Fruit fly (Drosophila melanogaster) whole organism, embryonic: ENCODE measurements around the gene Sema5c.

Experiments
- Atf-2 ChIP-seq: fragments of 200-800 bp; sonication (Bioruptor generic); optimal IDR thresholded peaks from 2 replicates; lab custom pipeline; 2016; ENCODE audit warnings: missing biosample characterization, missing genetic modification characterization
- BEAF-32 ChIP-seq: fragments of 200-800 bp; sonication (Bioruptor generic); optimal IDR thresholded peaks from 3 replicates; lab custom pipeline; 2017; ENCODE audit warnings: missing biosample characterization, missing genetic modification characterization, mild to moderate bottlenecking, moderate library complexity, missing genetic modification reagents
- Bgb ChIP-seq: fragments of 200-800 bp; sonication (Bioruptor generic); IDR thresholded peaks from 2 replicates; pipeline ENCODE4 v1.3.6; 2022; ENCODE audit warnings: missing biosample characterization, missing genetic modification characterization; ENCODE audit not compliant: partially characterized antibody
- CG10267 ChIP-seq: fragments of 200-800 bp; sonication (Bioruptor generic); optimal IDR thresholded peaks from 2 replicates; lab custom pipeline; 2018; ENCODE audit warnings: missing biosample characterization, mild to moderate bottlenecking, missing genetic modification characterization, moderate library complexity
- CG12659 ChIP-seq: fragments of 200-800 bp; sonication (Bioruptor generic); optimal IDR thresholded peaks from 3 replicates; lab custom pipeline; 2017; ENCODE audit warnings: mild to moderate bottlenecking, missing biosample characterization, missing genetic modification reagents, missing genetic modification characterization
- CG13424 ChIP-seq: fragments of 200-800 bp; sonication (Bioruptor generic); optimal IDR thresholded peaks from 2 replicates; lab custom pipeline; 2019; ENCODE audit warnings: missing biosample characterization, mild to moderate bottlenecking, missing genetic modification characterization, moderate library complexity
- CG14710 ChIP-seq: fragments of 200-800 bp; sonication (Bioruptor generic); optimal IDR thresholded peaks from 3 replicates; lab custom pipeline; 2019; ENCODE audit warnings: missing biosample characterization, mild to moderate bottlenecking, missing genetic modification characterization, moderate library complexity
- CG1603 ChIP-seq: fragments of 200-800 bp; sonication (Bioruptor generic); optimal IDR thresholded peaks from 2 replicates; lab custom pipeline; 2019; ENCODE audit warnings: missing biosample characterization, mild to moderate bottlenecking, missing genetic modification characterization, moderate library complexity
- CG16813 ChIP-seq: fragments of 200-800 bp; sonication (Bioruptor generic); IDR thresholded peaks from 3 replicates; pipeline ENCODE4 v1.3.6; 2022; ENCODE audit warnings: missing biosample characterization, missing genetic modification characterization; ENCODE audit not compliant: partially characterized antibody
- CG17359 ChIP-seq: fragments of 200-800 bp; sonication (Bioruptor generic); optimal IDR thresholded peaks from 3 replicates; lab custom pipeline; 2018; ENCODE audit warnings: missing biosample characterization, mild to moderate bottlenecking, missing genetic modification characterization, moderate library complexity
- CG17829 ChIP-seq: fragments of 200-800 bp; optimal IDR thresholded peaks from 2 replicates; lab custom pipeline; 2019; ENCODE audit warnings: missing biosample characterization, mild to moderate bottlenecking, missing genetic modification characterization, moderate library complexity
- CG2129 ChIP-seq: fragments of 200-800 bp; sonication (Bioruptor generic); IDR thresholded peaks from 2 replicates; pipeline ENCODE4 v1.3.6; 2022; ENCODE audit warnings: missing biosample characterization, missing genetic modification characterization; ENCODE audit not compliant: partially characterized antibody
- CG4854 ChIP-seq: fragments of 200-800 bp; sonication (Bioruptor generic); optimal IDR thresholded peaks from 2 replicates; lab custom pipeline; 2016; ENCODE audit warnings: missing biosample characterization, missing genetic modification characterization, inconsistent platforms
- CG6791 ChIP-seq: fragments of 200-800 bp; sonication (Bioruptor generic); IDR thresholded peaks from 3 replicates; pipeline ENCODE4 v1.3.6; 2022; ENCODE audit warnings: missing biosample characterization, missing genetic modification characterization; ENCODE audit not compliant: partially characterized antibody
- CG7357 ChIP-seq: fragments of 200-800 bp; sonication (Bioruptor generic); IDR thresholded peaks from 3 replicates; pipeline ENCODE4 v1.3.6; 2022; ENCODE audit warnings: missing biosample characterization, missing genetic modification characterization
- CG7963 ChIP-seq: fragments of 200-800 bp; sonication (Bioruptor generic); IDR thresholded peaks from 3 replicates; pipeline ENCODE4 v1.3.6; 2022; ENCODE audit warnings: missing biosample characterization, missing genetic modification characterization; ENCODE audit not compliant: partially characterized antibody
- Camta ChIP-seq: fragments of 200-800 bp; sonication (Bioruptor generic); optimal IDR thresholded peaks from 2 replicates; lab custom pipeline; 2016; ENCODE audit warnings: missing biosample characterization, missing genetic modification characterization
- CrebB ChIP-seq: fragments of 200-800 bp; sonication (Bioruptor generic); optimal IDR thresholded peaks from 3 replicates; lab custom pipeline; 2018; ENCODE audit warnings: missing biosample characterization, mild to moderate bottlenecking, missing genetic modification characterization
- Deaf1 ChIP-seq: fragments of 200-800 bp; optimal IDR thresholded peaks from 3 replicates; lab custom pipeline; 2019; ENCODE audit warnings: missing biosample characterization, mild to moderate bottlenecking, missing genetic modification characterization, moderate library complexity
- Doc3 ChIP-seq: fragments of 200-800 bp; sonication (Bioruptor generic); IDR thresholded peaks from 3 replicates; pipeline ENCODE4 v1.3.6; 2022; ENCODE audit warnings: missing biosample characterization, missing genetic modification characterization; ENCODE audit not compliant: partially characterized antibody
- Dp ChIP-seq: fragments of 200-800 bp; sonication (Bioruptor generic); optimal IDR thresholded peaks from 2 replicates; lab custom pipeline; 2018; ENCODE audit warnings: missing biosample characterization, mild to moderate bottlenecking, missing genetic modification characterization, moderate library complexity
- Dref ChIP-seq: fragments of 200-800 bp; sonication (Bioruptor generic); IDR thresholded peaks from 2 replicates; pipeline ENCODE4 v1.3.6; 2022; ENCODE audit warnings: missing biosample characterization, missing genetic modification characterization
- Ets97D ChIP-seq: fragments of 200-800 bp; sonication (Bioruptor generic); optimal IDR thresholded peaks from 3 replicates; lab custom pipeline; 2016; ENCODE audit warnings: missing biosample characterization, missing genetic modification characterization
- HLH4C ChIP-seq: fragments of 200-800 bp; sonication (Bioruptor generic); IDR thresholded peaks from 3 replicates; pipeline ENCODE4 v1.3.6; 2022; ENCODE audit warnings: missing biosample characterization, missing genetic modification characterization; ENCODE audit not compliant: partially characterized antibody
- HmgZ ChIP-seq: fragments of 200-800 bp; sonication (Bioruptor generic); optimal IDR thresholded peaks from 2 replicates; lab custom pipeline; 2018; ENCODE audit warnings: missing biosample characterization, mild to moderate bottlenecking, missing genetic modification characterization
- MBD-R2 ChIP-seq: fragments of 200-800 bp; sonication (Bioruptor generic); IDR thresholded peaks from 2 replicates; pipeline ENCODE4 v1.3.6; 2022; ENCODE audit warnings: missing biosample characterization, missing genetic modification characterization
- MESR4 ChIP-seq: fragments of 200-800 bp; sonication (Bioruptor generic); optimal IDR thresholded peaks from 2 replicates; lab custom pipeline; 2018; ENCODE audit warnings: missing biosample characterization, mild to moderate bottlenecking, missing genetic modification characterization, moderate library complexity
- Med ChIP-seq: fragments of 200-800 bp; sonication (Bioruptor generic); peaks from one replicate; lab custom pipeline; 2016; ENCODE audit warnings: missing biosample characterization, missing genetic modification characterization, mild to moderate bottlenecking, inconsistent platforms, moderate library complexity
- Opbp ChIP-seq: fragments of 200-800 bp; sonication (Bioruptor generic); IDR thresholded peaks from 3 replicates; pipeline ENCODE4 v1.3.6; 2022; ENCODE audit warnings: missing biosample characterization, missing genetic modification characterization; ENCODE audit not compliant: partially characterized antibody
- Scr ChIP-seq: fragments of 200-800 bp; sonication (Bioruptor generic); IDR thresholded peaks from 2 replicates; pipeline ENCODE4 v1.3.6; 2022; ENCODE audit warnings: missing biosample characterization, missing genetic modification characterization; ENCODE audit not compliant: partially characterized antibody
- Sry-δ ChIP-seq: fragments of 200-800 bp; sonication (Bioruptor generic); optimal IDR thresholded peaks from 2 replicates; lab custom pipeline; 2016; ENCODE audit warnings: missing biosample characterization, missing genetic modification characterization
- ato ChIP-seq: fragments of 200-800 bp; sonication (Bioruptor generic); IDR thresholded peaks from 2 replicates; pipeline ENCODE4 v1.3.6; 2022; ENCODE audit warnings: missing biosample characterization, missing genetic modification characterization; ENCODE audit not compliant: partially characterized antibody
- chinmo ChIP-seq: fragments of 200-800 bp; sonication (Bioruptor generic); IDR thresholded peaks from 4 replicates; pipeline ENCODE4 v1.3.6; 2022; ENCODE audit warnings: missing biosample characterization, missing genetic modification characterization; ENCODE audit not compliant: partially characterized antibody
- chm ChIP-seq: fragments of 200-800 bp; sonication (Bioruptor generic); IDR thresholded peaks from 2 replicates; pipeline ENCODE4 v1.3.6; 2022; ENCODE audit warnings: missing biosample characterization, missing genetic modification characterization
- dati ChIP-seq: fragments of 200-800 bp; sonication (Bioruptor generic); IDR thresholded peaks from 2 replicates; pipeline ENCODE4 v1.3.6; 2022; ENCODE audit warnings: missing biosample characterization, missing genetic modification characterization
- eyg ChIP-seq: fragments of 200-800 bp; sonication (Bioruptor generic); optimal IDR thresholded peaks from 3 replicates; lab custom pipeline; 2016; ENCODE audit warnings: missing biosample characterization, missing genetic modification characterization
- gcm ChIP-seq: fragments of 200-800 bp; sonication (Bioruptor generic); optimal IDR thresholded peaks from 2 replicates; lab custom pipeline; 2019; ENCODE audit warnings: missing biosample characterization, mild to moderate bottlenecking, missing genetic modification characterization, moderate library complexity
- hbn ChIP-seq: fragments of 200-800 bp; sonication (Bioruptor generic); IDR thresholded peaks from 2 replicates; pipeline ENCODE4 v1.3.6; 2022; ENCODE audit warnings: missing biosample characterization, missing genetic modification characterization; ENCODE audit not compliant: partially characterized antibody
- inv ChIP-seq: fragments of 200-800 bp; sonication (Bioruptor generic); IDR thresholded peaks from 2 replicates; pipeline ENCODE4 v1.3.6; 2022; ENCODE audit warnings: missing biosample characterization, missing genetic modification characterization; ENCODE audit not compliant: partially characterized antibody
- knrl ChIP-seq: fragments of 200-800 bp; sonication (Bioruptor generic); IDR thresholded peaks from 3 replicates; pipeline ENCODE4 v1.3.6; 2022; ENCODE audit warnings: missing biosample characterization, missing genetic modification characterization; ENCODE audit not compliant: partially characterized antibody
- nerfin-2 ChIP-seq: fragments of 200-800 bp; sonication (Bioruptor generic); IDR thresholded peaks from 2 replicates; pipeline ENCODE4 v1.3.6; 2022; ENCODE audit warnings: missing biosample characterization, missing genetic modification characterization; ENCODE audit not compliant: partially characterized antibody
- sqz ChIP-seq: fragments of 200-800 bp; sonication (Bioruptor generic); optimal IDR thresholded peaks from 3 replicates; lab custom pipeline; 2018; ENCODE audit warnings: missing biosample characterization, mild to moderate bottlenecking, missing genetic modification characterization
- stwl ChIP-seq: fragments of 200-800 bp; sonication (Bioruptor generic); optimal IDR thresholded peaks from 3 replicates; lab custom pipeline; 2018; ENCODE audit warnings: missing biosample characterization, mild to moderate bottlenecking, missing genetic modification characterization, moderate library complexity
- tna ChIP-seq: fragments of 200-800 bp; sonication (Bioruptor generic); IDR thresholded peaks from 2 replicates; pipeline ENCODE4 v1.3.6; 2022; ENCODE audit warnings: missing biosample characterization, missing genetic modification characterization; ENCODE audit not compliant: partially characterized antibody
- trh ChIP-seq: fragments of 200-800 bp; sonication (Bioruptor generic); optimal IDR thresholded peaks from 2 replicates; lab custom pipeline; 2016; ENCODE audit warnings: missing biosample characterization, missing genetic modification characterization
- vnd ChIP-seq: fragments of 200-800 bp; sonication (Bioruptor generic); IDR thresholded peaks from 3 replicates; pipeline ENCODE4 v1.3.6; 2022; ENCODE audit warnings: missing biosample characterization, missing genetic modification characterization; ENCODE audit not compliant: partially characterized antibody

The Sema5c gene

dm6 chr3L:12119875-12120485 is 38.4 kb upstream of the Sema5c start, which contains the start of gene CG11560:
Gene CG11560 (plus strand): TSS chr3L:12120019.
- TF ChIP-seq CG16813 (GFP tag; lab: Robert Waterston, UW), result peak; percentile 62; the same call in 2 of the 3 replicates
- peak; percentile 69 for TF ChIP-seq vnd (GFP tag; lab: Robert Waterston, UW)
- peak; percentile 82 for TF ChIP-seq stwl (tag; lab: Kevin White, UChicago)
- peak; percentile 79 for TF ChIP-seq MBD-R2 (GFP tag; lab: Robert Waterston, UW)
- peak; percentile 47; the same call in 1 of the 2 replicates for TF ChIP-seq nerfin-2 (GFP tag; lab: Robert Waterston, UW)
- TF ChIP-seq Atf-2 (GFP tag; lab: Kevin White, UChicago), result no peak
- no peak for TF ChIP-seq dati (GFP tag; lab: Robert Waterston, UW)
- peak; percentile 59 for TF ChIP-seq Doc3 (GFP tag; lab: Robert Waterston, UW)
- no peak for TF ChIP-seq Deaf1 (tag; lab: Kevin White, UChicago)
- TF ChIP-seq tna, result 0 out of 2 replicates have a peak, but pooled peaks have one; percentile 25
- peak; percentile 71 for TF ChIP-seq hbn (GFP tag; lab: Robert Waterston, UW)
- TF ChIP-seq CG12659, result peak; percentile 42
- TF ChIP-seq Camta, result no peak
- TF ChIP-seq Opbp (GFP tag; lab: Robert Waterston, UW), result peak; percentile 40; the same call in 2 of the 3 replicates
- TF ChIP-seq CG13424 (tag; lab: Kevin White, UChicago), result no peak
- TF ChIP-seq ato (GFP tag; lab: Robert Waterston, UW), result peak; percentile 26
- TF ChIP-seq inv (GFP tag; lab: Robert Waterston, UW), result peak; percentile 50; the same call in 1 of the 2 replicates
- peak; percentile 53; the same call in 1 of the 3 replicates for TF ChIP-seq CG7963
- TF ChIP-seq MESR4 (GFP tag; lab: Kevin White, UChicago), result peak; percentile 72
- TF ChIP-seq trh, result no peak
- TF ChIP-seq CG10267 (tag; lab: Kevin White, UChicago), result peak; percentile 35
- 0 out of 4 replicates have a peak, but pooled peaks have one; percentile 29 for TF ChIP-seq chinmo
- TF ChIP-seq chm (GFP tag; lab: Robert Waterston, UW), result no peak
- peak; percentile 83 for TF ChIP-seq CG17359 (tag; lab: Kevin White, UChicago)
- TF ChIP-seq Bgb (GFP tag; lab: Robert Waterston, UW), result peak; percentile 67
- TF ChIP-seq Scr, result peak; percentile 73
- peak; percentile 76 for TF ChIP-seq Med (GFP tag; lab: Kevin White, UChicago)
- peak; percentile 61 for TF ChIP-seq Sry-δ (GFP tag; lab: Kevin White, UChicago)
- TF ChIP-seq HmgZ (tag; lab: Kevin White, UChicago), result peak; percentile 16
- TF ChIP-seq HLH4C, result peak; percentile 78
- peak; percentile 37 for TF ChIP-seq CG1603
- peak; percentile 76 for TF ChIP-seq BEAF-32 (GFP tag; lab: Kevin White, UChicago)
- no peak for TF ChIP-seq gcm (GFP tag; lab: Kevin White, UChicago)
- TF ChIP-seq CG17829 (tag; lab: Kevin White, UChicago), result peak; percentile 2
- TF ChIP-seq CG6791 (GFP tag; lab: Robert Waterston, UW), result peak; percentile 55; the same call in 2 of the 3 replicates
- no peak for TF ChIP-seq CrebB (tag; lab: Kevin White, UChicago)
- TF ChIP-seq Dp (GFP tag; lab: Kevin White, UChicago), result peak; percentile 68
- TF ChIP-seq CG2129 (GFP tag; lab: Robert Waterston, UW), result peak; percentile 42
- peak; percentile 60 for TF ChIP-seq sqz (GFP tag; lab: Kevin White, UChicago)
- TF ChIP-seq CG4854 (GFP tag; lab: Kevin White, UChicago), result no peak
- TF ChIP-seq CG7357 (GFP tag; lab: Robert Waterston, UW), result 0 out of 3 replicates have a peak, but pooled peaks have one; percentile 36
- peak; percentile 85 for TF ChIP-seq Dref
- peak; percentile 42; the same call in 2 of the 3 replicates for TF ChIP-seq knrl (GFP tag; lab: Robert Waterston, UW)
- TF ChIP-seq eyg (GFP tag; lab: Kevin White, UChicago), result no peak
- peak; percentile 19 for TF ChIP-seq Ets97D (GFP tag; lab: Kevin White, UChicago)
- peak; percentile 19 for TF ChIP-seq CG14710 (tag; lab: Kevin White, UChicago)
